Fruit fly (Drosophila melanogaster): Measurements from ENCODE around the gene m.

The m gene

DNA sequence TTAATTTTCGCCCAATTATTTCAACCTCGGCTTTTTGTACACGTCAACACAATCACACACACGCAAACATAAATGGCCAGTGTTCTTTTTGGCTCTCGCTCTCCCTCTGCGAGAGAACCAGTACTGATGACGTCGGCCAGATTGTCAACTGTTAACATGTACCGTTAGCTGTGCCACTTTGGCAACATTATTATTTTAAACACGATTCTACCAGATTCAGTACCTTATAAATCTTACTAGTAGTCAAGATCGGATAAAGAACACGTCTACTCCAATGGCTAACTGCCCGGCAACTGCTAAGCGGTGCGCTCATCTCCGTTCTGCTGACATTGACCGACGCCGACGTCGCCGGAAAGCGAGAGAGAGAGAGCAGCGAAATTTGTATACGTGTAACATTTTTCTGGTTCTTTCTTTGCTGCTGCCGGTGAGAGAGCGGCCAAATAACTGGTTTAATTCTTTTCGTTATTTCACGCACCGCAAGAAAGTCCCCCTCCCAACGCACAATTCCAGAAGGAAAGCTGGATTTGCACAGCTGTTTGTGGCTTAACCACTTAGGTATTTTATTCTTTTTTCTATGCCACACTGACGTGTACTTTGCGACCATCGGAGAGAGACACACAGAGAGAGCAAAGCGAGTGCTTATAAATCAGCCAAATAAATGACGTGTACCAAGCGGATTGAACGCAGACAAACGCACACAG lies 51.1 kb downstream of the m start (continued):
- TF ChIP-seq CG4404 (GFP tag; IDR thresholded peaks at IDR 0.05) = no peak
- no peak for TF ChIP-seq CG9437 (GFP tag; optimal IDR thresholded peaks at IDR 0.05)
- peak; percentile 80 for TF ChIP-seq sens (GFP tag)
- no peak for TF ChIP-seq fd64A (GFP tag; optimal IDR thresholded peaks at IDR 0.05)
- TF ChIP-seq sima (GFP tag; optimal IDR thresholded peaks at IDR 0.05) = no peak
- TF ChIP-seq nom (GFP tag; optimal IDR thresholded peaks at IDR 0.05) = peak; percentile 61
- TF ChIP-seq mld (GFP tag; IDR thresholded peaks at IDR 0.05; ENCODE audit: partially characterized antibody) = no peak
- no peak for TF ChIP-seq CG10654 (GFP tag; optimal IDR thresholded peaks at IDR 0.05)
- no peak for TF ChIP-seq lbe (GFP tag; optimal IDR thresholded peaks at IDR 0.05)
- TF ChIP-seq CrebB (tag; optimal IDR thresholded peaks at IDR 0.05) = no peak
- TF ChIP-seq sqz (GFP tag; optimal IDR thresholded peaks at IDR 0.05) = peak; percentile 45
- no peak for TF ChIP-seq knrl (GFP tag; IDR thresholded peaks at IDR 0.05; ENCODE audit: partially characterized antibody)
- TF ChIP-seq Drgx (GFP tag; IDR thresholded peaks at IDR 0.05) = no peak
- no peak for TF ChIP-seq CG5953 (GFP tag; IDR thresholded peaks at IDR 0.05)
- no peak for TF ChIP-seq gem (tag; optimal IDR thresholded peaks at IDR 0.05)
- TF ChIP-seq hth (optimal IDR thresholded peaks at IDR 0.05) = no peak
- no peak for TF ChIP-seq ems (GFP tag; optimal IDR thresholded peaks at IDR 0.05)
- no peak for TF ChIP-seq Fer2 (tag; optimal IDR thresholded peaks at IDR 0.05)
- TF ChIP-seq lov (optimal IDR thresholded peaks at IDR 0.05) = no peak
- TF ChIP-seq lov (GFP tag; IDR thresholded peaks at IDR 0.05) = no peak
- peak; percentile 29 for TF ChIP-seq YL-1 (GFP tag; optimal IDR thresholded peaks at IDR 0.05)
- TF ChIP-seq gfzf (GFP tag; optimal IDR thresholded peaks at IDR 0.05) = peak; percentile 17
- peak; percentile 12 for TF ChIP-seq pzg (GFP tag; optimal IDR thresholded peaks at IDR 0.05)
- peak; percentile 98 for TF ChIP-seq Xbp1 (GFP tag; optimal IDR thresholded peaks at IDR 0.05)
- TF ChIP-seq corto (GFP tag; optimal IDR thresholded peaks at IDR 0.05) = peak; percentile 23
- TF ChIP-seq CG17328 (GFP tag; IDR thresholded peaks at IDR 0.05) = no peak
- TF ChIP-seq prd (optimal IDR thresholded peaks at IDR 0.05) = no peak
- TF ChIP-seq prd (GFP tag; IDR thresholded peaks at IDR 0.05) = no peak
- TF ChIP-seq tup (GFP tag; optimal IDR thresholded peaks at IDR 0.05) = no peak
- TF ChIP-seq ewg (GFP tag; optimal IDR thresholded peaks at IDR 0.05) = no peak
- TF ChIP-seq CG14050 (GFP tag; IDR thresholded peaks at IDR 0.05) = no peak
- no peak for TF ChIP-seq CG12942 (GFP tag; optimal IDR thresholded peaks at IDR 0.05)
- peak; percentile 38 for TF ChIP-seq zf30C (GFP tag; optimal IDR thresholded peaks at IDR 0.05)
- no peak for TF ChIP-seq B-H2 (GFP tag; optimal IDR thresholded peaks at IDR 0.05)
- no peak for TF ChIP-seq CG5245 (GFP tag; optimal IDR thresholded peaks at IDR 0.05)
- TF ChIP-seq CG3065 (GFP tag; optimal IDR thresholded peaks at IDR 0.05) = no peak
- no peak for TF ChIP-seq BtbVII (GFP tag; optimal IDR thresholded peaks at IDR 0.05)
- TF ChIP-seq CG2712 (tag; optimal IDR thresholded peaks at IDR 0.05) = no peak
- no peak for TF ChIP-seq bab2 (GFP tag; optimal IDR thresholded peaks at IDR 0.05)
- no peak for TF ChIP-seq her (GFP tag; optimal IDR thresholded peaks at IDR 0.05)
- TF ChIP-seq CG1602 (GFP tag; optimal IDR thresholded peaks at IDR 0.05) = no peak
- TF ChIP-seq cg (GFP tag; optimal IDR thresholded peaks at IDR 0.05) = peak; percentile 9
- peak; percentile 9; the same call in 1 of the 3 replicates for TF ChIP-seq CG6175 (GFP tag; IDR thresholded peaks at IDR 0.05)
- TF ChIP-seq br (optimal IDR thresholded peaks at IDR 0.05) = no peak
- no peak for TF ChIP-seq CG2678 (tag; optimal IDR thresholded peaks at IDR 0.05)
- no peak for TF ChIP-seq stwl (tag; optimal IDR thresholded peaks at IDR 0.05)
- no peak for TF ChIP-seq croc (GFP tag; conservative IDR thresholded peaks at IDR 0.05)
